Fruit fly (Drosophila melanogaster): Measurements from ENCODE around the gene Gyc76C.

Gyc76C gene

dm6 chr3L:19834143-19834794 is 40.9 kb upstream of the Gyc76C start, which contains the start of the genes trc and CG32221 (continued):
- TF ChIP-seq CG6791 (GFP tag; IDR thresholded peaks at IDR 0.05; ENCODE audit: partially characterized antibody) (peak; percentile 73; the same call in 2 of the 3 replicates), br (optimal IDR thresholded peaks at IDR 0.05) (no peak), Bgb (GFP tag; IDR thresholded peaks at IDR 0.05; ENCODE audit: partially characterized antibody) (peak; percentile 84), ara (GFP tag; IDR thresholded peaks at IDR 0.05) (no peak), CG10654 (GFP tag; optimal IDR thresholded peaks at IDR 0.05) (peak; percentile 10), Kr (GFP tag; optimal IDR thresholded peaks at IDR 0.05) (no peak), fu2 (GFP tag; optimal IDR thresholded peaks at IDR 0.05) (no peak), z (GFP tag; IDR thresholded peaks at IDR 0.05) (no peak), PHDP (tag; optimal IDR thresholded peaks at IDR 0.05) (no peak), CG31224 (GFP tag; IDR thresholded peaks at IDR 0.05) (peak; percentile 24; the same call in 1 of the 2 replicates), Abd-B (GFP tag; optimal IDR thresholded peaks at IDR 0.05) (no peak), Neu2 (GFP tag; optimal IDR thresholded peaks at IDR 0.05; ENCODE audit: borderline replicate concordance) (no peak), az2 (GFP tag; optimal IDR thresholded peaks at IDR 0.05) (no peak), CG10565 (GFP tag; optimal IDR thresholded peaks at IDR 0.05) (no peak), CG1602 (GFP tag; optimal IDR thresholded peaks at IDR 0.05) (peak; percentile 17), CG6765 (GFP tag; optimal IDR thresholded peaks at IDR 0.05) (peak; percentile 51), CG4424 (GFP tag; optimal IDR thresholded peaks at IDR 0.05) (peak; percentile 44), CG18619 (GFP tag; optimal IDR thresholded peaks at IDR 0.05) (no peak), CG10366 (GFP tag; IDR thresholded peaks at IDR 0.05) (peak; percentile 13; the same call in 1 of the 2 replicates), nerfin-2 (GFP tag; IDR thresholded peaks at IDR 0.05; ENCODE audit: partially characterized antibody) (peak; percentile 46), CG11695 (GFP tag; IDR thresholded peaks at IDR 0.05) (no peak), HHEX (GFP tag; optimal IDR thresholded peaks at IDR 0.05) (no peak), Side (GFP tag; optimal IDR thresholded peaks at IDR 0.05) (peak; percentile 46), GATAe (GFP tag; conservative IDR thresholded peaks at IDR 0.05) (no peak), Atf3 (GFP tag; optimal IDR thresholded peaks at IDR 0.05) (no peak), NK7.1 (GFP tag; optimal IDR thresholded peaks at IDR 0.05) (no peak), CG18476 (GFP tag; optimal IDR thresholded peaks at IDR 0.05) (no peak), nerfin-1 (tag; optimal IDR thresholded peaks at IDR 0.05) (peak; percentile 54), Mrtf (GFP tag; IDR thresholded peaks at IDR 0.05) (no peak), CG10959 (GFP tag; IDR thresholded peaks at IDR 0.05) (no peak), CG12942 (GFP tag; optimal IDR thresholded peaks at IDR 0.05) (peak; percentile 27), CG9437 (GFP tag; optimal IDR thresholded peaks at IDR 0.05) (peak; percentile 4), dan (GFP tag; IDR thresholded peaks at IDR 0.05) (no peak), CG18599 (GFP tag; optimal IDR thresholded peaks at IDR 0.05) (no peak), CG10274 (GFP tag; optimal IDR thresholded peaks at IDR 0.05) (no peak), CG7372 (GFP tag; IDR thresholded peaks at IDR 0.05) (no peak), Adf1 (GFP tag; IDR thresholded peaks at IDR 0.05) (no peak), knrl (GFP tag; IDR thresholded peaks at IDR 0.05; ENCODE audit: partially characterized antibody) (peak; percentile 73), CG3281 (GFP tag; optimal IDR thresholded peaks at IDR 0.05) (peak; percentile 41), Hr3 (GFP tag; optimal IDR thresholded peaks at IDR 0.05) (no peak), CG6683 (GFP tag; optimal IDR thresholded peaks at IDR 0.05) (no peak), ci (GFP tag; IDR thresholded peaks at IDR 0.05) (peak; percentile 81), kni (GFP tag; optimal IDR thresholded peaks at IDR 0.05) (no peak), CG42726 (GFP tag; IDR thresholded peaks at IDR 0.05; ENCODE audit: partially characterized antibody) (peak; percentile 77), ftz-f1 (GFP tag; optimal IDR thresholded peaks at IDR 0.05) (no peak), h (optimal IDR thresholded peaks at IDR 0.05) (no peak), lmd (GFP tag; IDR thresholded peaks at IDR 0.05) (peak; percentile 36; the same call in 1 of the 2 replicates), CG17912 (GFP tag; optimal IDR thresholded peaks at IDR 0.05) (peak; percentile 91), CG12391 (tag; optimal IDR thresholded peaks at IDR 0.05) (peak; percentile 53), Taf1 (GFP tag; IDR thresholded peaks at IDR 0.05) (no peak), sob (GFP tag; IDR thresholded peaks at IDR 0.05) (peak; percentile 71)
